Fruit fly (Drosophila melanogaster): Measurements from ENCODE around the gene CG15449.

- TF ChIP-seq usp (GFP tag; optimal IDR thresholded peaks at IDR 0.05), result no peak
- TF ChIP-seq psq (optimal IDR thresholded peaks at IDR 0.05), result no peak
- TF ChIP-seq Dll (optimal IDR thresholded peaks at IDR 0.05), result no peak
- no peak for TF ChIP-seq EcR (GFP tag; optimal IDR thresholded peaks at IDR 0.05)
Measured at dm6 chrX:21067908-21068307, 27.5 kb upstream of the CG15449 start.
